Worm (Caenorhabditis elegans) whole organism, mixed stage, embryonic: ENCODE results near the gene sra-35.

Experiments
- M03D4.4 ChIP-seq: sonication (generic microtip); optimal IDR thresholded peaks from 2 replicates; lab custom pipeline; 2017; ENCODE audit warnings: mild to moderate bottlenecking, missing genetic modification characterization, missing compliant biosample characterization
- bed-3 ChIP-seq: fragments of 200-800 bp; sonication (Bioruptor generic); optimal IDR thresholded peaks from 3 replicates; lab custom pipeline; 2018; ENCODE audit warnings: mild to moderate bottlenecking, missing genetic modification characterization, moderate library complexity, missing compliant biosample characterization
- blmp-1 ChIP-seq: fragments of 150-350 bp; optimal IDR thresholded peaks from 2 replicates; lab custom pipeline; 2014; ENCODE audit warnings: missing biosample characterization, missing genetic modification characterization
- ceh-39 ChIP-seq: fragments of 150-350 bp; optimal IDR thresholded peaks from 2 replicates; lab custom pipeline; 2014; ENCODE audit warnings: missing biosample characterization, missing genetic modification characterization
- ceh-43 ChIP-seq: fragments of 200-800 bp; sonication (Bioruptor generic); optimal IDR thresholded peaks from 2 replicates; lab custom pipeline; 2018; ENCODE audit warnings: mild to moderate bottlenecking, missing genetic modification characterization, moderate library complexity, missing compliant biosample characterization
- ceh-83 ChIP-seq: fragments of 200-800 bp; sonication (Bioruptor generic); optimal IDR thresholded peaks from 2 replicates; lab custom pipeline; 2018; ENCODE audit warnings: mild to moderate bottlenecking, missing genetic modification characterization, missing compliant biosample characterization
- ces-1 ChIP-seq: fragments of 150-350 bp; optimal IDR thresholded peaks from 2 replicates; lab custom pipeline; 2014; ENCODE audit warnings: missing biosample characterization, missing genetic modification reagents, missing genetic modification characterization
- cnd-1 ChIP-seq: fragments of 200-800 bp; sonication (Bioruptor generic); optimal IDR thresholded peaks from 2 replicates; lab custom pipeline; 2018; ENCODE audit warnings: mild to moderate bottlenecking, missing genetic modification characterization, missing compliant biosample characterization
- drap-1 ChIP-seq: fragments of 200-800 bp; sonication (Bioruptor generic); optimal IDR thresholded peaks from 3 replicates; lab custom pipeline; 2018; ENCODE audit warnings: mild to moderate bottlenecking, missing genetic modification characterization, missing compliant biosample characterization
- elt-1 ChIP-seq: sonication (generic microtip); optimal IDR thresholded peaks from 2 replicates; lab custom pipeline; 2017; ENCODE audit warnings: missing genetic modification characterization, mild to moderate bottlenecking, missing compliant biosample characterization, antibody characterized with exemption, moderate library complexity, borderline replicate concordance; ENCODE audit not compliant: insufficient read depth
- elt-3 ChIP-seq: fragments of 150-350 bp; optimal IDR thresholded peaks from 2 replicates; lab custom pipeline; 2014; ENCODE audit warnings: missing biosample characterization, missing genetic modification characterization
- flh-1 ChIP-seq: fragments of 200-800 bp; sonication (Bioruptor generic); optimal IDR thresholded peaks from 2 replicates; lab custom pipeline; 2018; ENCODE audit warnings: mild to moderate bottlenecking, missing genetic modification characterization, moderate library complexity, missing compliant biosample characterization
- ham-2 ChIP-seq: fragments of 200-800 bp; sonication (Bioruptor generic); optimal IDR thresholded peaks from 2 replicates; lab custom pipeline; 2018; ENCODE audit warnings: mild to moderate bottlenecking, missing genetic modification characterization, missing compliant biosample characterization
- hlh-1 ChIP-seq: fragments of 150-350 bp; optimal IDR thresholded peaks from 2 replicates; lab custom pipeline; 2014; ENCODE audit warnings: missing biosample characterization, missing genetic modification reagents, missing genetic modification characterization
- lin-13 ChIP-seq: fragments of 150-350 bp; optimal IDR thresholded peaks from 2 replicates; lab custom pipeline; 2014; ENCODE audit warnings: missing biosample characterization, missing genetic modification characterization
- lin-32 ChIP-seq: fragments of 200-800 bp; sonication (Bioruptor generic); optimal IDR thresholded peaks from 2 replicates; lab custom pipeline; 2018; ENCODE audit warnings: mild to moderate bottlenecking, missing genetic modification characterization, missing compliant biosample characterization
- lsy-2 ChIP-seq: fragments of 150-350 bp; optimal IDR thresholded peaks from 2 replicates; lab custom pipeline; 2014; ENCODE audit warnings: missing biosample characterization, missing genetic modification characterization
- mab-5 ChIP-seq: fragments of 150-350 bp; optimal IDR thresholded peaks from 2 replicates; lab custom pipeline; 2014; ENCODE audit warnings: missing biosample characterization, missing genetic modification characterization
- mep-1 ChIP-seq: fragments of 150-350 bp; optimal IDR thresholded peaks from 2 replicates; lab custom pipeline; 2017; ENCODE audit warnings: missing biosample characterization, missing genetic modification reagents, missing genetic modification characterization, inconsistent platforms
- mls-2 ChIP-seq: sonication (generic microtip); optimal IDR thresholded peaks from 2 replicates; lab custom pipeline; 2016; ENCODE audit warnings: mild to moderate bottlenecking, missing genetic modification characterization, moderate library complexity, missing compliant biosample characterization
- nhr-12 ChIP-seq: fragments of 150-350 bp; optimal IDR thresholded peaks from 2 replicates; lab custom pipeline; 2014; ENCODE audit warnings: missing biosample characterization, missing genetic modification characterization
- nhr-2 ChIP-seq: fragments of 150-350 bp; optimal IDR thresholded peaks from 2 replicates; lab custom pipeline; 2014; ENCODE audit warnings: missing biosample characterization, missing genetic modification characterization
- nhr-237 ChIP-seq: fragments of 150-350 bp; optimal IDR thresholded peaks from 2 replicates; lab custom pipeline; 2014; ENCODE audit warnings: missing biosample characterization, missing genetic modification characterization
- nhr-28 ChIP-seq: fragments of 150-350 bp; optimal IDR thresholded peaks from 2 replicates; lab custom pipeline; 2014; ENCODE audit warnings: missing biosample characterization, missing genetic modification characterization
- nhr-76 ChIP-seq: sonication (generic microtip); optimal IDR thresholded peaks from 2 replicates; lab custom pipeline; 2017; ENCODE audit warnings: missing biosample characterization, missing genetic modification characterization
- pha-4 ChIP-seq: fragments of 150-350 bp; optimal IDR thresholded peaks from 2 replicates; lab custom pipeline; 2018; ENCODE audit warnings: missing biosample characterization, missing genetic modification reagents, missing genetic modification characterization
- sem-2 ChIP-seq: fragments of 200-800 bp; sonication (Bioruptor generic); optimal IDR thresholded peaks from 2 replicates; lab custom pipeline; 2018; ENCODE audit warnings: mild to moderate bottlenecking, missing genetic modification characterization, missing compliant biosample characterization
- snpc-4 ChIP-seq: fragments of 150-350 bp; optimal IDR thresholded peaks from 2 replicates; lab custom pipeline; 2014; ENCODE audit warnings: missing biosample characterization, missing genetic modification characterization
- sptf-1 ChIP-seq: sonication (generic microtip); optimal IDR thresholded peaks from 2 replicates; lab custom pipeline; 2017; ENCODE audit warnings: mild to moderate bottlenecking, missing genetic modification characterization, moderate library complexity, missing compliant biosample characterization
- tbx-8 ChIP-seq: fragments of 200-800 bp; sonication (Bioruptor generic); optimal IDR thresholded peaks from 2 replicates; lab custom pipeline; 2018; ENCODE audit warnings: mild to moderate bottlenecking, missing genetic modification characterization, moderate library complexity, missing compliant biosample characterization
- unc-120 ChIP-seq: sonication (generic microtip); optimal IDR thresholded peaks from 2 replicates; lab custom pipeline; 2017; ENCODE audit warnings: missing genetic modification characterization, missing compliant biosample characterization; ENCODE audit not compliant: poor library complexity, severe bottlenecking
- unc-39 ChIP-seq: fragments of 150-350 bp; optimal IDR thresholded peaks from 2 replicates; lab custom pipeline; 2014; ENCODE audit warnings: missing biosample characterization, missing genetic modification characterization
- unc-62 ChIP-seq: fragments of 150-350 bp; optimal IDR thresholded peaks from 2 replicates; lab custom pipeline; 2014; ENCODE audit warnings: missing biosample characterization, missing genetic modification reagents, missing genetic modification characterization
- zip-8 ChIP-seq: fragments of 150-350 bp; optimal IDR thresholded peaks from 2 replicates; lab custom pipeline; 2014; ENCODE audit warnings: missing biosample characterization, missing genetic modification characterization
- ztf-11 ChIP-seq: fragments of 150-350 bp; optimal IDR thresholded peaks from 2 replicates; lab custom pipeline; 2014; ENCODE audit warnings: missing biosample characterization, missing genetic modification characterization

Gene sra-35

ce11 chrII:4516291-4516690 is 11.4 kb downstream of the sra-35 start:
- no peak for TF ChIP-seq unc-39 (tag; lab: Kevin White, UChicago)
- no peak for TF ChIP-seq mls-2 (tag; lab: Kevin White, UChicago)
- no peak for TF ChIP-seq lsy-2 (tag; lab: Kevin White, UChicago)
- TF ChIP-seq hlh-1 (tag; lab: Kevin White, UChicago), result peak; percentile 99
- TF ChIP-seq ces-1, result no peak
- no peak for TF ChIP-seq nhr-237 (tag; lab: Kevin White, UChicago)
- TF ChIP-seq nhr-12 (tag; lab: Kevin White, UChicago), result no peak
- TF ChIP-seq flh-1 (GFP tag; lab: Kevin White, UChicago), result no peak
- TF ChIP-seq bed-3 (GFP tag; lab: Kevin White, UChicago), result no peak
- TF ChIP-seq elt-3 (tag; lab: Kevin White, UChicago), result no peak
- TF ChIP-seq sptf-1 (tag; lab: Kevin White, UChicago), result no peak
- no peak for TF ChIP-seq nhr-28
- no peak for TF ChIP-seq tbx-8
- TF ChIP-seq drap-1 (GFP tag; lab: Kevin White, UChicago), result no peak
- no peak for TF ChIP-seq lin-13
- TF ChIP-seq lin-32 (GFP tag; lab: Kevin White, UChicago), result no peak
- no peak for TF ChIP-seq mep-1
- TF ChIP-seq M03D4.4 (tag; lab: Kevin White, UChicago), result peak; percentile 5
- TF ChIP-seq unc-62 (GFP tag; lab: Kevin White, UChicago), result peak; percentile 79
- peak; percentile 90 for TF ChIP-seq unc-120
- no peak for TF ChIP-seq nhr-76 (tag; lab: Kevin White, UChicago)
- no peak for TF ChIP-seq sem-2
- peak; percentile 12 for TF ChIP-seq nhr-2 (tag; lab: Kevin White, UChicago)
- TF ChIP-seq blmp-1 (tag; lab: Kevin White, UChicago), result no peak
- no peak for TF ChIP-seq mab-5
- TF ChIP-seq cnd-1, result no peak
- TF ChIP-seq ceh-43 (GFP tag; lab: Kevin White, UChicago), result no peak
- no peak for TF ChIP-seq ztf-11 (tag; lab: Kevin White, UChicago)
- no peak for TF ChIP-seq ham-2 (GFP tag; lab: Kevin White, UChicago)
- no peak for TF ChIP-seq pha-4
- TF ChIP-seq ceh-83 (GFP tag; lab: Kevin White, UChicago), result no peak
- TF ChIP-seq snpc-4, result no peak
- no peak for TF ChIP-seq elt-1 (tag; lab: Kevin White, UChicago)
- TF ChIP-seq ceh-39 (tag; lab: Kevin White, UChicago), result no peak
- no peak for TF ChIP-seq zip-8 (tag; lab: Kevin White, UChicago)

- TF ChIP-seq nhr-2 (tag; lab: Kevin White, UChicago), result no peak
- no peak for TF ChIP-seq unc-39 (tag; lab: Kevin White, UChicago)
- TF ChIP-seq ces-1, result no peak
- TF ChIP-seq ztf-11 (tag; lab: Kevin White, UChicago), result no peak
- TF ChIP-seq nhr-76 (tag; lab: Kevin White, UChicago), result no peak
- no peak for TF ChIP-seq mep-1
- no peak for TF ChIP-seq pha-4
- TF ChIP-seq M03D4.4 (tag; lab: Kevin White, UChicago), result no peak
- no peak for TF ChIP-seq blmp-1 (tag; lab: Kevin White, UChicago)
- TF ChIP-seq nhr-237 (tag; lab: Kevin White, UChicago), result no peak
- no peak for TF ChIP-seq ceh-83 (GFP tag; lab: Kevin White, UChicago)
- TF ChIP-seq ham-2 (GFP tag; lab: Kevin White, UChicago), result no peak
- TF ChIP-seq, all 35 proteins: peak for 0
Observed at ce11 chrII:4511911-4512310, 15.8 kb downstream of the sra-35 start, which contains the start of gene cyp-23A1. Gene cyp-23A1 (plus strand): TSS chrII:4512211.

- TF ChIP-seq blmp-1 (tag; lab: Kevin White, UChicago), result peak; percentile 66
- no peak for TF ChIP-seq lin-32 (GFP tag; lab: Kevin White, UChicago)
- TF ChIP-seq unc-39 (tag; lab: Kevin White, UChicago), result no peak
- TF ChIP-seq zip-8 (tag; lab: Kevin White, UChicago), result no peak
Observed at ce11 chrII:4510684-4511083, 17.0 kb downstream of the sra-35 start.

- TF ChIP-seq ceh-43 (GFP tag; lab: Kevin White, UChicago) (no peak), nhr-12 (tag; lab: Kevin White, UChicago) (no peak), bed-3 (GFP tag; lab: Kevin White, UChicago) (no peak), ztf-11 (tag; lab: Kevin White, UChicago) (no peak), elt-1 (tag; lab: Kevin White, UChicago) (no peak)
Observed at ce11 chrII:4507669-4508068, 20.0 kb downstream of the sra-35 start.
